In the genomic region with DNA sequence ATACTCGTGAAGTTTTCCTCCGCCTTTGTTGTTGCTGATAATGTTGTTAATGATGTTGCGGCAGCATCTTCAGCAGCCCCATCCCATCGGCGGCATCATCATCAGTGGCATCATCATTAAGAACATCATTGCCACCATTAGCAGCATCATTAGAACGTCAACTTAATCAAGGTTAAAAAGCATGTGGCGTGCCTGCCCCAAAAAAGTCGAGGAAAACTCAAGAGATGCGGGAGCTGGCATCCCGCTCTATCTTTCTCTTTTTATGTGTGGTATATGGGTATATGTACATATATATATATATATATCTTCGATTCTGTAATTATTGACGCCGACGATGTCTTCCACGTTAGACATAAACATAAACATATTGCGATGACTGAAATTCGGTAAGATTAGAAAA, we compare ENCODE assay signal across 2 fruit fly cellular contexts.
TF ChIP-seq lines count a peak whose summit lies in the region.

No protein-coding gene starts in this region.

- no peak for TF ChIP-seq CTCF in whole organism, embryonic (GFP tag; optimal IDR thresholded peaks at IDR 0.05; lab: Kevin White, UChicago)

TF ChIP-seq in whole organism, adult, 20 proteins besides CTCF, POLR2A, EP300 and RAD21:
- TF ChIP-seq Mnt (GFP tag; optimal IDR thresholded peaks at IDR 0.05; lab: Kevin White, UChicago) (no peak), kay (GFP tag; lab: Kevin White, UChicago; ENCODE audit: borderline replicate concordance) (peak; percentile 33)

TF ChIP-seq in whole organism, embryonic, 481 proteins besides CTCF, POLR2A, EP300 and RAD21:
- no peak for TF ChIP-seq CG18476 (GFP tag; optimal IDR thresholded peaks at IDR 0.05; lab: Kevin White, UChicago)
- TF ChIP-seq lilli (GFP tag; optimal IDR thresholded peaks at IDR 0.05; lab: Kevin White, UChicago): no peak
- TF ChIP-seq CG1792 (GFP tag; optimal IDR thresholded peaks at IDR 0.05; lab: Kevin White, UChicago): no peak
- TF ChIP-seq Abd-B (GFP tag; optimal IDR thresholded peaks at IDR 0.05; lab: Kevin White, UChicago): no peak
- TF ChIP-seq zf30C (GFP tag; optimal IDR thresholded peaks at IDR 0.05; lab: Kevin White, UChicago): no peak
- no peak for TF ChIP-seq CG1233 (GFP tag; optimal IDR thresholded peaks at IDR 0.05; lab: Kevin White, UChicago)
- TF ChIP-seq gcm (GFP tag; optimal IDR thresholded peaks at IDR 0.05; lab: Kevin White, UChicago): peak; percentile 81
- no peak for TF ChIP-seq cg (GFP tag; optimal IDR thresholded peaks at IDR 0.05; lab: Kevin White, UChicago)
- TF ChIP-seq onecut (GFP tag; IDR thresholded peaks at IDR 0.05; lab: Robert Waterston, UW): no peak
- no peak for TF ChIP-seq sd (tag; optimal IDR thresholded peaks at IDR 0.05; lab: Kevin White, UChicago)
- TF ChIP-seq Pdp1 (GFP tag; optimal IDR thresholded peaks at IDR 0.05; lab: Kevin White, UChicago): peak in 1 of 2 experiments; percentile 29
- TF ChIP-seq Fer1 (GFP tag; optimal IDR thresholded peaks at IDR 0.05; lab: Kevin White, UChicago): no peak
- no peak for TF ChIP-seq Taf1 (GFP tag; IDR thresholded peaks at IDR 0.05; lab: Robert Waterston, UW)
- no peak for TF ChIP-seq vnd (GFP tag; IDR thresholded peaks at IDR 0.05; lab: Robert Waterston, UW; ENCODE audit: partially characterized antibody)
- TF ChIP-seq gfzf (GFP tag; optimal IDR thresholded peaks at IDR 0.05; lab: Kevin White, UChicago): no peak
- TF ChIP-seq CG18599 (GFP tag; optimal IDR thresholded peaks at IDR 0.05; lab: Kevin White, UChicago): no peak
- no peak for TF ChIP-seq dati (GFP tag; IDR thresholded peaks at IDR 0.05; lab: Robert Waterston, UW)
- TF ChIP-seq CG8478 (optimal IDR thresholded peaks at IDR 0.05; lab: Kevin White, UChicago): no peak
- no peak for TF ChIP-seq CG11560 (tag; IDR thresholded peaks at IDR 0.05; lab: Robert Waterston, UW)
- TF ChIP-seq CG11695 (GFP tag; IDR thresholded peaks at IDR 0.05; lab: Robert Waterston, UW): no peak
- TF ChIP-seq insv (GFP tag; optimal IDR thresholded peaks at IDR 0.05; lab: Kevin White, UChicago): no peak
- TF ChIP-seq Gsc (GFP tag; IDR thresholded peaks at IDR 0.05; lab: Robert Waterston, UW): no peak
- no peak for TF ChIP-seq ind (GFP tag; optimal IDR thresholded peaks at IDR 0.05; lab: Kevin White, UChicago)
- no peak for TF ChIP-seq CG4707 (GFP tag; optimal IDR thresholded peaks at IDR 0.05; lab: Kevin White, UChicago)
- TF ChIP-seq Med (GFP tag; lab: Kevin White, UChicago): no peak
- no peak for TF ChIP-seq wor (GFP tag; IDR thresholded peaks at IDR 0.05; lab: Robert Waterston, UW)
- TF ChIP-seq CG10431 (GFP tag; optimal IDR thresholded peaks at IDR 0.05; lab: Kevin White, UChicago): no peak
- TF ChIP-seq slou (GFP tag; optimal IDR thresholded peaks at IDR 0.05; lab: Kevin White, UChicago): no peak
- TF ChIP-seq CG3065 (GFP tag; optimal IDR thresholded peaks at IDR 0.05; lab: Kevin White, UChicago): no peak
- no peak for TF ChIP-seq Max (GFP tag; optimal IDR thresholded peaks at IDR 0.05; lab: Kevin White, UChicago)
- no peak for TF ChIP-seq pb (GFP tag; optimal IDR thresholded peaks at IDR 0.05; lab: Kevin White, UChicago)
- TF ChIP-seq z (GFP tag; IDR thresholded peaks at IDR 0.05; lab: Robert Waterston, UW): 0 out of 3 replicates have a peak, but pooled peaks have one; percentile 41
- TF ChIP-seq ham (GFP tag; IDR thresholded peaks at IDR 0.05; lab: Robert Waterston, UW): no peak
- no peak for TF ChIP-seq nom (GFP tag; optimal IDR thresholded peaks at IDR 0.05; lab: Kevin White, UChicago)
- no peak for TF ChIP-seq bowl (GFP tag; IDR thresholded peaks at IDR 0.05; lab: Robert Waterston, UW)
- peak; percentile 51 for TF ChIP-seq twi (tag; optimal IDR thresholded peaks at IDR 0.05; lab: Kevin White, UChicago)
- TF ChIP-seq CG1529 (GFP tag; optimal IDR thresholded peaks at IDR 0.05; lab: Kevin White, UChicago): no peak
- no peak for TF ChIP-seq Ets97D (GFP tag; optimal IDR thresholded peaks at IDR 0.05; lab: Kevin White, UChicago)
- no peak for TF ChIP-seq Dip3 (GFP tag; optimal IDR thresholded peaks at IDR 0.05; lab: Kevin White, UChicago)
- no peak for TF ChIP-seq Sry-β (GFP tag; optimal IDR thresholded peaks at IDR 0.05; lab: Kevin White, UChicago)
- TF ChIP-seq Drgx (GFP tag; IDR thresholded peaks at IDR 0.05; lab: Robert Waterston, UW): no peak
- no peak for TF ChIP-seq ato (GFP tag; IDR thresholded peaks at IDR 0.05; lab: Robert Waterston, UW; ENCODE audit: partially characterized antibody)
- no peak for TF ChIP-seq D19A (tag; optimal IDR thresholded peaks at IDR 0.05; lab: Kevin White, UChicago)
- 0 out of 2 replicates have a peak, but pooled peaks have one; percentile 29 for TF ChIP-seq bbx (GFP tag; IDR thresholded peaks at IDR 0.05; lab: Robert Waterston, UW; ENCODE audit: partially characterized antibody)
- no peak for TF ChIP-seq CG8290 (GFP tag; optimal IDR thresholded peaks at IDR 0.05; lab: Kevin White, UChicago)
- TF ChIP-seq CG8290 (tag; optimal IDR thresholded peaks at IDR 0.05; lab: Kevin White, UChicago): no peak
- no peak for TF ChIP-seq toy (GFP tag; IDR thresholded peaks at IDR 0.05; lab: Robert Waterston, UW)
- TF ChIP-seq Trl (optimal IDR thresholded peaks at IDR 0.05; lab: Kevin White, UChicago): no peak
- no peak for TF ChIP-seq Trl (GFP tag; optimal IDR thresholded peaks at IDR 0.05; lab: Kevin White, UChicago)
- no peak for TF ChIP-seq so (GFP tag; IDR thresholded peaks at IDR 0.05; lab: Robert Waterston, UW)
- peak; percentile 3 for TF ChIP-seq CG11504 (tag; optimal IDR thresholded peaks at IDR 0.05; lab: Kevin White, UChicago)
- TF ChIP-seq nau (GFP tag; optimal IDR thresholded peaks at IDR 0.05; lab: Kevin White, UChicago): no peak
- TF ChIP-seq CG13894 (tag; optimal IDR thresholded peaks at IDR 0.05; lab: Kevin White, UChicago): no peak
- no peak for TF ChIP-seq HLH54F (GFP tag; optimal IDR thresholded peaks at IDR 0.05; lab: Kevin White, UChicago)
